Worm (Caenorhabditis elegans) whole organism, young adult: ENCODE results near the gene Y46H3A.4.
A peak's percentile ranks its signal among the peaks of the same experiment; 100 is the strongest.

ENCODE experiments used
- F49E8.2 ChIP-seq: sonication (generic microtip); optimal IDR thresholded peaks from 3 replicates; lab custom pipeline; 2017; ENCODE audit warnings: missing genetic modification characterization, mild to moderate bottlenecking, missing compliant biosample characterization, antibody characterized with exemption, moderate library complexity; ENCODE audit not compliant: insufficient read depth
- akir-1 ChIP-seq: fragments of 200-800 bp; sonication (Bioruptor generic); optimal IDR thresholded peaks from 2 replicates; lab custom pipeline; 2018; ENCODE audit warnings: mild to moderate bottlenecking, missing genetic modification characterization, moderate library complexity, missing compliant biosample characterization
- ceh-27 ChIP-seq: fragments of 200-800 bp; sonication (Bioruptor generic); optimal IDR thresholded peaks from 2 replicates; lab custom pipeline; 2018; ENCODE audit warnings: mild to moderate bottlenecking, missing genetic modification characterization, moderate library complexity, missing compliant biosample characterization
- efl-1 ChIP-seq: fragments of 150-350 bp; optimal IDR thresholded peaks from 2 replicates; lab custom pipeline; 2014; ENCODE audit warnings: missing biosample characterization, missing genetic modification reagents, missing genetic modification characterization
- egl-18 ChIP-seq: fragments of 200-800 bp; sonication (Bioruptor generic); IDR thresholded peaks from 2 replicates; pipeline ENCODE4 v1.3.6; 2022; ENCODE audit warnings: missing genetic modification reagents, missing genetic modification characterization, missing compliant biosample characterization
- lag-1 ChIP-seq: fragments of 200-800 bp; sonication (Bioruptor generic); IDR thresholded peaks from 2 replicates; pipeline ENCODE4 v1.3.6; 2022; ENCODE audit warnings: missing genetic modification reagents, missing genetic modification characterization, missing compliant biosample characterization
- let-526 ChIP-seq: fragments of 200-800 bp; sonication (Bioruptor generic); IDR thresholded peaks from 2 replicates; pipeline ENCODE4 v1.3.6; 2022; ENCODE audit warnings: missing genetic modification reagents, missing genetic modification characterization, missing compliant biosample characterization
- lin-35 ChIP-seq, 3 experiments: fragments of 150-350 bp in 2 of 3; sonication (generic microtip) in 1 of 3; optimal IDR thresholded peaks; 2 replicates each; lab custom pipeline; 2014 to 2018; ENCODE audit warnings: missing biosample characterization in 3 of 3, missing genetic modification characterization in 3 of 3, missing genetic modification reagents in 3 of 3
- madf-10 ChIP-seq: sonication (generic microtip); optimal IDR thresholded peaks from 2 replicates; lab custom pipeline; 2016; ENCODE audit warnings: mild to moderate bottlenecking, missing genetic modification characterization, missing compliant biosample characterization
- madf-8 ChIP-seq: fragments of 200-800 bp; sonication (Bioruptor generic); conservative IDR thresholded peaks from 2 replicates; pipeline ENCODE4 v1.3.6; 2022; ENCODE audit warnings: missing genetic modification reagents, missing genetic modification characterization, missing compliant biosample characterization
- nfyb-1 ChIP-seq: fragments of 200-800 bp; sonication (Bioruptor generic); IDR thresholded peaks from 2 replicates; pipeline ENCODE4 v1.3.6; 2022; ENCODE audit warnings: missing genetic modification reagents, missing genetic modification characterization, missing compliant biosample characterization
- ztf-22 ChIP-seq: fragments of 200-800 bp; sonication (Bioruptor generic); optimal IDR thresholded peaks from 2 replicates; lab custom pipeline; 2018; ENCODE audit warnings: mild to moderate bottlenecking, missing genetic modification characterization, moderate library complexity, missing compliant biosample characterization

DNA sequence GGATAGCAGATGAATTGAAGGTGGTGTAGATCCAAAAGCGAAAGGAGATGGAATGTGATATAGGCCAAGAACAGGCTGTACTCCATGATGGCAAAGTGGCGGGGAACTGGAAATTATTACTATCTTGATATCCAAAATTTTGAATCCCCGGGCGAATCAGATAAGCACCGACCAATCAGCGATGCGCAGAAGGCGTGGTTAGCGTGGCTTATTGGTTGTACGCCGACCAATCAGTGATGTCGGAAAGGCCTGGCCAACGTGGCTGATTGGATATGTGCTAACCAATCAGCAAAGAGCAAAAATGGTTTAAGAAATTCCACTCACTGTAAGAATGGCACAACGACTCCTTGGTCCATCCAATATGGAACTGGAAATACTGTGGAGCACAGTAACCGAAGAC is 30.9 kb downstream of the Y46H3A.4 start:
- no peak for TF ChIP-seq efl-1
- no peak for TF ChIP-seq madf-10 (tag; lab: Kevin White, UChicago)
- TF ChIP-seq ceh-27 (GFP tag; lab: Kevin White, UChicago) = no peak
- TF ChIP-seq madf-8 (GFP tag; lab: Robert Waterston, UW) = no peak
- no peak for TF ChIP-seq ztf-22 (GFP tag; lab: Kevin White, UChicago)
- TF ChIP-seq akir-1 = no peak
- no peak for TF ChIP-seq let-526
- peak; percentile 58; the same call in 1 of the 2 replicates for TF ChIP-seq nfyb-1 (GFP tag; lab: Robert Waterston, UW)
- TF ChIP-seq lag-1 = no peak
- no peak for TF ChIP-seq F49E8.2
- no peak for TF ChIP-seq lin-35 (GFP tag; optimal IDR thresholded peaks at IDR 0.05; lab: Kevin White, UChicago)
- TF ChIP-seq egl-18 (GFP tag; lab: Robert Waterston, UW) = no peak
